Fruit fly (Drosophila melanogaster): ENCODE measurements around the gene CG14314.
A peak's percentile ranks its signal among the peaks of the same experiment; 100 is the strongest.

The CG14314 gene

dm6 chr3R:18188702-18189125 lies 27.2 kb upstream of the CG14314 start, which contains the start of the genes CG12321 and MED17 (continued):
- TF ChIP-seq CG18262 (tag; optimal IDR thresholded peaks at IDR 0.05) (peak; percentile 90), CG2129 (GFP tag; IDR thresholded peaks at IDR 0.05; ENCODE audit: partially characterized antibody) (no peak), CG16813 (GFP tag; IDR thresholded peaks at IDR 0.05; ENCODE audit: partially characterized antibody) (peak; percentile 42; the same call in 1 of the 3 replicates), CG10147 (GFP tag; optimal IDR thresholded peaks at IDR 0.05) (peak; percentile 88), ttk (GFP tag; IDR thresholded peaks at IDR 0.05) (peak; percentile 78), fd64A (GFP tag; optimal IDR thresholded peaks at IDR 0.05) (no peak), Dip2 (GFP tag; IDR thresholded peaks at IDR 0.05) (no peak), CkIIα-i1 (GFP tag; IDR thresholded peaks at IDR 0.05) (peak; percentile 16; the same call in 1 of the 2 replicates), CG43689 (GFP tag; IDR thresholded peaks at IDR 0.05) (no peak), CG5245 (GFP tag; optimal IDR thresholded peaks at IDR 0.05) (peak; percentile 74), CG33557 (GFP tag; optimal IDR thresholded peaks at IDR 0.05) (peak; percentile 72), Max (GFP tag; optimal IDR thresholded peaks at IDR 0.05) (peak; percentile 85), gfzf (GFP tag; optimal IDR thresholded peaks at IDR 0.05) (no peak), Dad (GFP tag; optimal IDR thresholded peaks at IDR 0.05) (no peak), CG11085 (GFP tag; IDR thresholded peaks at IDR 0.05) (peak; percentile 92), CG1792 (GFP tag; optimal IDR thresholded peaks at IDR 0.05) (peak; percentile 10), cas (GFP tag; IDR thresholded peaks at IDR 0.05) (peak; percentile 83), sr (GFP tag; IDR thresholded peaks at IDR 0.05) (no peak), CG11093 (GFP tag; IDR thresholded peaks at IDR 0.05) (peak; percentile 80), gro (GFP tag; optimal IDR thresholded peaks at IDR 0.05) (no peak), crc (GFP tag; optimal IDR thresholded peaks at IDR 0.05) (peak; percentile 25), pros (GFP tag; optimal IDR thresholded peaks at IDR 0.05) (no peak), CG17829 (tag; optimal IDR thresholded peaks at IDR 0.05) (peak; percentile 83), gsb (GFP tag; IDR thresholded peaks at IDR 0.05) (peak; percentile 46), CG12942 (GFP tag; optimal IDR thresholded peaks at IDR 0.05) (peak; percentile 91), Six4 (GFP tag; optimal IDR thresholded peaks at IDR 0.05) (peak; percentile 84), CG10979 (tag; optimal IDR thresholded peaks at IDR 0.05) (peak; percentile 85), emc (GFP tag; optimal IDR thresholded peaks at IDR 0.05) (no peak), CG14667 (GFP tag; IDR thresholded peaks at IDR 0.05) (peak; percentile 79), bcd (GFP tag; optimal IDR thresholded peaks at IDR 0.05) (peak; percentile 90), h (optimal IDR thresholded peaks at IDR 0.05) (no peak), Doc2 (GFP tag; IDR thresholded peaks at IDR 0.05) (0 out of 2 replicates have a peak, but pooled peaks have one; percentile 57), exex (tag; optimal IDR thresholded peaks at IDR 0.05) (peak; percentile 61), tna (GFP tag; IDR thresholded peaks at IDR 0.05; ENCODE audit: partially characterized antibody) (no peak), abd-A (tag; optimal IDR thresholded peaks at IDR 0.05) (no peak), YL-1 (GFP tag; optimal IDR thresholded peaks at IDR 0.05) (peak; percentile 84), kni (GFP tag; optimal IDR thresholded peaks at IDR 0.05) (no peak), Dp (GFP tag; optimal IDR thresholded peaks at IDR 0.05) (peak; percentile 66), CG6272 (GFP tag; IDR thresholded peaks at IDR 0.05) (peak; percentile 86), psq (GFP tag; optimal IDR thresholded peaks at IDR 0.05) (peak; percentile 79), H2.0 (GFP tag; IDR thresholded peaks at IDR 0.05) (peak; percentile 81), CG14050 (GFP tag; IDR thresholded peaks at IDR 0.05) (peak; percentile 69), Myb (GFP tag; optimal IDR thresholded peaks at IDR 0.05) (peak; percentile 38), Stat92E (GFP tag; optimal IDR thresholded peaks at IDR 0.05) (no peak), sisA (GFP tag; IDR thresholded peaks at IDR 0.05) (peak; percentile 90), fd3F (GFP tag; optimal IDR thresholded peaks at IDR 0.05) (peak; percentile 85), CG15514 (GFP tag; optimal IDR thresholded peaks at IDR 0.05) (peak; percentile 86), jigr1 (GFP tag; IDR thresholded peaks at IDR 0.05) (peak; percentile 56; the same call in 1 of the 3 replicates), CG3838 (GFP tag; optimal IDR thresholded peaks at IDR 0.05) (peak; percentile 43), Hmx (GFP tag; optimal IDR thresholded peaks at IDR 0.05) (peak; percentile 42), HHEX (GFP tag; optimal IDR thresholded peaks at IDR 0.05) (peak; percentile 87)

Data from whole organism, embryonic.